Fruit fly (Drosophila melanogaster): ENCODE measurements around the gene CG14143.

dm6 chr3L:11117733-11118132, 17.1 kb upstream of the CG14143 start:
- no peak for TF ChIP-seq Dek (tag; optimal IDR thresholded peaks at IDR 0.05)
- TF ChIP-seq bowl (GFP tag; IDR thresholded peaks at IDR 0.05), result no peak
- TF ChIP-seq CG1832 (GFP tag; optimal IDR thresholded peaks at IDR 0.05), result no peak

All from whole organism, embryonic.